Fruit fly (Drosophila melanogaster): ENCODE data around the gene bif.

Gene bif

DNA sequence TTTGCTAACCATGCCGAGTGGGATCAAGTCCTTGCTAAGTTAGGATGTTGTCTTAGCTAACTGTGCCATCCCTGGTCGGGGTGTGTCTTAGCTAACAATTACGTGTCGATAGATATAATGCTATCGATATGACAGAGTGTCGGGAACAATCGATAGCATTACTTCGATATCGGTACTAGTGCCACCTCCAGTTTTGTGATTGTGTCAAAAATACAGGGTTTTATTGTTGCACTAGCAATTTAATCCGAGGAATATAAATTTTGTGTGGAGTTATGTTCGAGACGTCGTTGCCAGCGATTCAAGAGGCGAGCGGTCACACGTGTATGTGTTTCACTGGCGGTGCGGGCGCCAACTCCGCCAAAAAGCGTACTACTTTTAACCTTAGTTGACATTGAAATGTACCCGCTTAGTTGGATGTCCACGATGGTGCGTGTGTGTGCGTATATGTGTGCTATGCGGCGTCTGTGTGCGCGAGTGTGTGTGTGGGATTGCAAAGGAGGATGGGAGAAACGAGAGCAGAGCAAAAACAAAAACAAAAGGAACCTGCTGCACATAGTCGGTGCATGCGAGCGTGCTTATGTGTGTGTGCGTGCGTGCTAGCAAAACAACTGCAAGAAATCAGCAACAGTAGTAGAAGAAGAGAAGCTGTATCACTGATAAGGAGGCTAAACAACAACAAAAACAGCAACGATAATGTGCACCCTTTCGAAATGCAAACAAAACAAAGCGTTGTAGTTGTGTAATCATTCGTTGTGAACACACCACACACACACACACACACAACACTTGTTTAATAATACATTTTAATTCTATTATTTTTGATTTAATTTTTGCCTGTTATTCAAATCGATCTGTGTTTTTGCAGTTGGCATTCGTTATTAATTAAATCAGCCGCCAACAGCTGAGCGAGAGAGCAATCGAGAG lies 16.5 kb downstream of the bif start, which contains the start of gene PhKgamma (continued):
- TF ChIP-seq sim (GFP tag; IDR thresholded peaks at IDR 0.05) = no peak
- no peak for TF ChIP-seq z (GFP tag; IDR thresholded peaks at IDR 0.05)
- peak; percentile 3 for TF ChIP-seq grn (GFP tag; optimal IDR thresholded peaks at IDR 0.05)
- no peak for TF ChIP-seq abd-A (tag; optimal IDR thresholded peaks at IDR 0.05)
- no peak for TF ChIP-seq CG17186 (GFP tag; optimal IDR thresholded peaks at IDR 0.05)
- peak; percentile 53 for TF ChIP-seq nmo (GFP tag; optimal IDR thresholded peaks at IDR 0.05)
- TF ChIP-seq CkIIα-i1 (GFP tag; IDR thresholded peaks at IDR 0.05) = no peak
- TF ChIP-seq kah (GFP tag; optimal IDR thresholded peaks at IDR 0.05) = no peak
- TF ChIP-seq fd96Cb (tag; optimal IDR thresholded peaks at IDR 0.05) = no peak
- no peak for TF ChIP-seq Six4 (GFP tag; optimal IDR thresholded peaks at IDR 0.05)
- TF ChIP-seq CG14050 (GFP tag; IDR thresholded peaks at IDR 0.05) = no peak
- TF ChIP-seq aop (GFP tag; IDR thresholded peaks at IDR 0.05) = no peak
- no peak for TF ChIP-seq CG6654 (GFP tag; optimal IDR thresholded peaks at IDR 0.05)
- TF ChIP-seq MESR4 (GFP tag; optimal IDR thresholded peaks at IDR 0.05) = peak; percentile 92
- TF ChIP-seq CG3847 (GFP tag; IDR thresholded peaks at IDR 0.05) = peak; percentile 38
- TF ChIP-seq inv (GFP tag; IDR thresholded peaks at IDR 0.05; ENCODE audit: partially characterized antibody) = peak; percentile 90
- TF ChIP-seq CG17359 (tag; optimal IDR thresholded peaks at IDR 0.05) = no peak
- peak; percentile 37 for TF ChIP-seq CG12155 (GFP tag; optimal IDR thresholded peaks at IDR 0.05)
- peak; percentile 30 for TF ChIP-seq CG9817 (tag; optimal IDR thresholded peaks at IDR 0.05)
- TF ChIP-seq CG8089 (GFP tag; optimal IDR thresholded peaks at IDR 0.05) = no peak
- no peak for TF ChIP-seq jigr1 (GFP tag; IDR thresholded peaks at IDR 0.05)
- no peak; the same call in 2 of the 3 replicates for TF ChIP-seq H15 (GFP tag; IDR thresholded peaks at IDR 0.05)
- peak; percentile 86 for TF ChIP-seq Med (GFP tag)
- no peak for TF ChIP-seq CG9215 (GFP tag; IDR thresholded peaks at IDR 0.05)
- 0 out of 3 replicates have a peak, but pooled peaks have one; percentile 15 for TF ChIP-seq zfh1 (GFP tag; IDR thresholded peaks at IDR 0.05)
- TF ChIP-seq CG33557 (GFP tag; optimal IDR thresholded peaks at IDR 0.05) = no peak
- no peak for TF ChIP-seq CG4730 (GFP tag; IDR thresholded peaks at IDR 0.05)
- peak; percentile 80 for TF ChIP-seq HmgD (GFP tag; optimal IDR thresholded peaks at IDR 0.05)
- TF ChIP-seq CG3065 (GFP tag; optimal IDR thresholded peaks at IDR 0.05) = no peak
- TF ChIP-seq CG10959 (GFP tag; IDR thresholded peaks at IDR 0.05) = no peak
- no peak for TF ChIP-seq BtbVII (GFP tag; optimal IDR thresholded peaks at IDR 0.05)
- TF ChIP-seq Chrac-16 (GFP tag; optimal IDR thresholded peaks at IDR 0.05) = no peak
- TF ChIP-seq row (GFP tag; IDR thresholded peaks at IDR 0.05) = peak; percentile 38; the same call in 1 of the 3 replicates
- no peak for TF ChIP-seq CG11247 (GFP tag; IDR thresholded peaks at IDR 0.05)
- TF ChIP-seq dysf (GFP tag; IDR thresholded peaks at IDR 0.05) = no peak; the same call in 2 of the 3 replicates
- peak; percentile 46 for TF ChIP-seq CG2120 (GFP tag; optimal IDR thresholded peaks at IDR 0.05)
- TF ChIP-seq CG11560 (tag; IDR thresholded peaks at IDR 0.05) = peak; percentile 74; the same call in 2 of the 3 replicates
- TF ChIP-seq Dip2 (GFP tag; IDR thresholded peaks at IDR 0.05) = no peak
- TF ChIP-seq CG13894 (tag; optimal IDR thresholded peaks at IDR 0.05) = peak; percentile 81
- TF ChIP-seq dmrt11E (tag; optimal IDR thresholded peaks at IDR 0.05) = no peak
- TF ChIP-seq Fer2 (tag; optimal IDR thresholded peaks at IDR 0.05) = no peak
- no peak for TF ChIP-seq Jarid2 (GFP tag; optimal IDR thresholded peaks at IDR 0.05)
- no peak for TF ChIP-seq Lim3 (GFP tag; IDR thresholded peaks at IDR 0.05)
- no peak for TF ChIP-seq pfk (GFP tag; optimal IDR thresholded peaks at IDR 0.05)
- peak; percentile 70 for TF ChIP-seq CG13624 (GFP tag; optimal IDR thresholded peaks at IDR 0.05)
- TF ChIP-seq gce (GFP tag; IDR thresholded peaks at IDR 0.05) = no peak
- TF ChIP-seq CG11504 (tag; optimal IDR thresholded peaks at IDR 0.05) = no peak
- TF ChIP-seq gcm2 (GFP tag; optimal IDR thresholded peaks at IDR 0.05) = no peak
- TF ChIP-seq Xbp1 (GFP tag; optimal IDR thresholded peaks at IDR 0.05) = peak; percentile 99
- TF ChIP-seq Ets65A (GFP tag) = peak; percentile 80

Measured in whole organism, embryonic.